Fruit fly (Drosophila melanogaster): ENCODE results near the gene CG3526.

Gene CG3526

dm6 chrX:2907105-2907694 lies 16.6 kb downstream of the CG3526 start (continued):
- TF ChIP-seq E2f2 (GFP tag; IDR thresholded peaks at IDR 0.05): no peak
- no peak for TF ChIP-seq CG13894 (tag; optimal IDR thresholded peaks at IDR 0.05)
- TF ChIP-seq gem (tag; optimal IDR thresholded peaks at IDR 0.05): peak; percentile 28
- TF ChIP-seq ab (GFP tag; optimal IDR thresholded peaks at IDR 0.05): no peak
- TF ChIP-seq CG10565 (GFP tag; optimal IDR thresholded peaks at IDR 0.05): no peak
- TF ChIP-seq Elba2 (GFP tag; optimal IDR thresholded peaks at IDR 0.05): no peak
- no peak for TF ChIP-seq Kr (GFP tag; optimal IDR thresholded peaks at IDR 0.05)
- TF ChIP-seq CG12744 (GFP tag; optimal IDR thresholded peaks at IDR 0.05): no peak
- TF ChIP-seq aop (GFP tag; IDR thresholded peaks at IDR 0.05): no peak
- no peak for TF ChIP-seq ERR (GFP tag; optimal IDR thresholded peaks at IDR 0.05)
- no peak for TF ChIP-seq fd102C (GFP tag; optimal IDR thresholded peaks at IDR 0.05)
- TF ChIP-seq bab2 (GFP tag; optimal IDR thresholded peaks at IDR 0.05): no peak
- TF ChIP-seq lbe (GFP tag; optimal IDR thresholded peaks at IDR 0.05): no peak
- TF ChIP-seq CG5245 (GFP tag; optimal IDR thresholded peaks at IDR 0.05): no peak
- no peak for TF ChIP-seq cas (GFP tag; IDR thresholded peaks at IDR 0.05)
- TF ChIP-seq CG10209 (GFP tag; optimal IDR thresholded peaks at IDR 0.05): no peak
- TF ChIP-seq CG9876 (GFP tag; optimal IDR thresholded peaks at IDR 0.05): no peak
- peak; percentile 41; the same call in 1 of the 2 replicates for TF ChIP-seq Drgx (GFP tag; IDR thresholded peaks at IDR 0.05)
- no peak for TF ChIP-seq yki (optimal IDR thresholded peaks at IDR 0.05)
- TF ChIP-seq hth (optimal IDR thresholded peaks at IDR 0.05): no peak
- no peak for TF ChIP-seq CG15011 (GFP tag; optimal IDR thresholded peaks at IDR 0.05)
- 0 out of 3 replicates have a peak, but pooled peaks have one; percentile 40 for TF ChIP-seq CG11093 (GFP tag; IDR thresholded peaks at IDR 0.05)
- no peak for TF ChIP-seq ato (GFP tag; IDR thresholded peaks at IDR 0.05; ENCODE audit: partially characterized antibody)
- no peak for TF ChIP-seq Stat92E (GFP tag; optimal IDR thresholded peaks at IDR 0.05)
- no peak for TF ChIP-seq pita (GFP tag; optimal IDR thresholded peaks at IDR 0.05)
- TF ChIP-seq ham (GFP tag; IDR thresholded peaks at IDR 0.05): no peak
- TF ChIP-seq Trl (optimal IDR thresholded peaks at IDR 0.05): no peak
- no peak for TF ChIP-seq Trl (GFP tag; optimal IDR thresholded peaks at IDR 0.05)

- TF ChIP-seq dmrt99B (tag; optimal IDR thresholded peaks at IDR 0.05) (peak; percentile 46), CG31388 (GFP tag; optimal IDR thresholded peaks at IDR 0.05) (no peak), Hr51 (GFP tag; optimal IDR thresholded peaks at IDR 0.05) (peak in 1 of 2 experiments; percentile 17), BEAF-32 (GFP tag; optimal IDR thresholded peaks at IDR 0.05) (no peak), usp (GFP tag; optimal IDR thresholded peaks at IDR 0.05) (no peak), ATbp (GFP tag; optimal IDR thresholded peaks at IDR 0.05) (peak; percentile 26), gem (tag; optimal IDR thresholded peaks at IDR 0.05) (peak; percentile 53), CG15269 (tag; optimal IDR thresholded peaks at IDR 0.05) (peak; percentile 15), CG12769 (tag; optimal IDR thresholded peaks at IDR 0.05) (peak; percentile 11), caup (GFP tag; optimal IDR thresholded peaks at IDR 0.05; ENCODE audit: severe bottlenecking) (peak; percentile 20), pita (GFP tag; optimal IDR thresholded peaks at IDR 0.05) (no peak), Med (GFP tag) (peak; percentile 29), Xrp1 (GFP tag; IDR thresholded peaks at IDR 0.05) (no peak), Ptx1 (GFP tag; IDR thresholded peaks at IDR 0.05) (0 out of 2 replicates have a peak, but pooled peaks have one; percentile 22), Bteb2 (GFP tag; optimal IDR thresholded peaks at IDR 0.05) (no peak), Spps (tag; optimal IDR thresholded peaks at IDR 0.05) (no peak), CG2678 (tag; optimal IDR thresholded peaks at IDR 0.05) (peak; percentile 24), seq (GFP tag; IDR thresholded peaks at IDR 0.05) (0 out of 2 replicates have a peak, but pooled peaks have one; percentile 12), Hmr (GFP tag; optimal IDR thresholded peaks at IDR 0.05) (peak; percentile 34), sna (GFP tag; IDR thresholded peaks at IDR 0.05; ENCODE audit: partially characterized antibody) (no peak), ato (GFP tag; IDR thresholded peaks at IDR 0.05; ENCODE audit: partially characterized antibody) (no peak), Hand (GFP tag; optimal IDR thresholded peaks at IDR 0.05) (peak; percentile 25), lmd (GFP tag; IDR thresholded peaks at IDR 0.05) (peak; percentile 30; the same call in 1 of the 2 replicates), CG18599 (GFP tag; optimal IDR thresholded peaks at IDR 0.05) (peak; percentile 45), Blimp-1 (GFP tag; optimal IDR thresholded peaks at IDR 0.05) (peak; percentile 21)
Measured at dm6 chrX:2912581-2912980, 22.0 kb downstream of the CG3526 start.
